Worm (Caenorhabditis elegans): ENCODE measurements around the gene rps-5.

Gene rps-5

DNA sequence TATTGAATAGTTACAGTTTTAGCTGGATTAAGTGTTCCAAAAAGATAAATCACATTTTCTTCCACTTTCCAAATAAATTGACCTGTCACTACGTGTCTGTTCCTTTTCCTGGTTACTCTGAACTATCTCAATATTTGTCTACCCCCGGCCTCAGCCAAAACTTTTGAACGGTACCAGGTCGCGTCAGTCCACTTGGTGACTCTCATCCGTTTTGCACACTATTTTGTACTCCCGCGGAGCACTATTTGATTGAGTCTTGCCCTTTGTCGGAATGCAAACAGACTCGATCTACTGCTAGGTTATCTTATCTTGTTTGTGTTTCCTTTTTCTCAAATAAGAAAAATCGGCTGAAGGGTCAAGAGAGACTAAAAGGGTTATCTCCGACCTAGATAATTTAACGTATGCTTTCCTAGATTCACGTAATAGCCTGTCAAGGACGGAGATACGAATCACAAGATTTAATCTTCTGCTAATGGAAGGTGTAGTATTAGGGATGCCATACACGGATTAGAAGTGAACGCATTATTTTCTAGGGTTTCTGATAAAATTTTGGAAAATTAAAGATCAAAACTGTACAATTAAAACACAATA is 9.2 kb upstream of the rps-5 start:
- TF ChIP-seq snpc-1.2 (GFP tag; IDR thresholded peaks at IDR 0.05) (no peak), nhr-28 (tag; optimal IDR thresholded peaks at IDR 0.05) (peak; percentile 17), daf-12 (tag; optimal IDR thresholded peaks at IDR 0.05) (no peak), dve-1 (tag; optimal IDR thresholded peaks at IDR 0.05; ENCODE audit: insufficient read depth) (no peak), zag-1 (tag; optimal IDR thresholded peaks at IDR 0.05) (no peak)

DNA sequence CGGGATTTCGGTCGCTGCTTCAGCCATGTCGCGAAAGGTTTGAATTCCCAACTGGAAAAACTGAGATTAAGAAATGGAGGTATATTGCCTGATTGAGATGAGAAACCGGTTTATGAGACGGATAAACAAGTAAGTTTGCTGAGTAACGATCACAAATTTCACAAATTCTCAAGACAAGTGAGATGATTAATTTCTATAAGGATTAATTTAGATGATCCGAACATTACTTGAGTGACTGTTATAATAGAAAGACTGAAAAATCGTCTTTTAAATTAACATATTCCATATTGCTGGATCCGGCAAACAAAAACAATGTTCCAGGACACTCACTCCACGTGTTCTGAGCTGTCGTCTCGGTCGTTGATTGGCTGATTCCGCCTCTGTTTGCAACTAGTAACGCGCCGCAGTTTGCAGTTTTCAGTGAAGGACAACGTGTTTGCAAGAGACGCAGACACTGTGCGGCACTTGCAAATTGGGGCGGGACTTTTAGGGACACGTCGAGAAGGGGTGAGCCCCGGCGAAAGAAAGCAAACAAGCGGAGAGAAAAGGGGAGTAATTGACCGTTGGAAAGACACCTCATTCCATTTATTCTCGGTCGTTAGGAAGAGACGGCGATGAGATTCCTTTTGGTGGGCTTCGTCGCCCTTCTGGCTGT is 8.1 kb upstream of the rps-5 start, which contains the start of the genes imp-2 and enpl-1:
imp-2 (minus strand) TSS at position 51 of the 655 bp plus-strand sequence.
enpl-1 (plus strand) TSS at position 462 of the 655 bp plus-strand sequence.
- TF ChIP-seq skn-1 (tag; optimal IDR thresholded peaks at IDR 0.05) (no peak), T20F7.1 (GFP tag; optimal IDR thresholded peaks at IDR 0.05) (peak; percentile 85), egl-43 (GFP tag; IDR thresholded peaks at IDR 0.05) (peak; percentile 86), ama-1 (optimal IDR thresholded peaks at IDR 0.05) (peak; percentile 21), madf-9 (GFP tag; conservative IDR thresholded peaks at IDR 0.05) (0 out of 2 replicates have a peak, but pooled peaks have one; percentile 9), spr-3 (GFP tag; optimal IDR thresholded peaks at IDR 0.05) (peak; percentile 11), F10B5.3 (tag; optimal IDR thresholded peaks at IDR 0.05) (peak; percentile 69), nhr-28 (tag; optimal IDR thresholded peaks at IDR 0.05) (peak; percentile 73), F44E2.7 (GFP tag; IDR thresholded peaks at IDR 0.05) (no peak), arid-1 (GFP tag; conservative IDR thresholded peaks at IDR 0.05) (peak; percentile 71), nhr-11 (tag; optimal IDR thresholded peaks at IDR 0.05) (peak; percentile 83), dmd-9 (GFP tag; IDR thresholded peaks at IDR 0.05) (peak; percentile 55; the same call in 1 of the 2 replicates), nhr-111 (GFP tag; optimal IDR thresholded peaks at IDR 0.05) (no peak), set-16 (GFP tag; IDR thresholded peaks at IDR 0.05) (peak; percentile 67), hlh-30 (tag; optimal IDR thresholded peaks at IDR 0.05; ENCODE audit: insufficient read depth) (peak; percentile 92), lir-3 (tag; optimal IDR thresholded peaks at IDR 0.05) (peak; percentile 2), F26F4.8 (GFP tag; conservative IDR thresholded peaks at IDR 0.05) (no peak), unc-130 (GFP tag; optimal IDR thresholded peaks at IDR 0.05) (peak; percentile 68), mxl-2 (GFP tag; conservative IDR thresholded peaks at IDR 0.05) (no peak), ztf-7 (tag; optimal IDR thresholded peaks at IDR 0.05) (no peak), nhr-76 (tag; optimal IDR thresholded peaks at IDR 0.05) (no peak), nhr-41 (GFP tag; IDR thresholded peaks at IDR 0.05) (no peak), zfp-3 (GFP tag; conservative IDR thresholded peaks at IDR 0.05) (0 out of 2 replicates have a peak, but pooled peaks have one; percentile 13), cey-2 (tag; optimal IDR thresholded peaks at IDR 0.05; ENCODE audit: borderline replicate concordance, insufficient read depth) (no peak), lin-38 (GFP tag; IDR thresholded peaks at IDR 0.05) (peak; percentile 80), lin-39 (tag; optimal IDR thresholded peaks at IDR 0.05) (no peak), duxl-1 (tag; optimal IDR thresholded peaks at IDR 0.05; ENCODE audit: poor library complexity) (peak; percentile 53), ZK337.2 (GFP tag; IDR thresholded peaks at IDR 0.05) (no peak), dmd-8 (GFP tag; IDR thresholded peaks at IDR 0.05) (0 out of 2 replicates have a peak, but pooled peaks have one; percentile 53), mxl-3 (GFP tag; optimal IDR thresholded peaks at IDR 0.05) (peak; percentile 100), nhr-42 (GFP tag; IDR thresholded peaks at IDR 0.05) (peak; percentile 58; the same call in 1 of the 2 replicates), rbr-2 (tag; optimal IDR thresholded peaks at IDR 0.05) (peak; percentile 90), jun-1 (tag; optimal IDR thresholded peaks at IDR 0.05) (peak; percentile 71), daf-16 (GFP tag; optimal IDR thresholded peaks at IDR 0.05) (peak in 1 of 2 experiments; percentile 74), daf-16 (tag; optimal IDR thresholded peaks at IDR 0.05) (peak; percentile 72), tra-1 (GFP tag; IDR thresholded peaks at IDR 0.05) (peak; percentile 49; the same call in 1 of the 2 replicates), zip-11 (GFP tag; IDR thresholded peaks at IDR 0.05) (no peak), ces-1 (GFP tag; optimal IDR thresholded peaks at IDR 0.05) (no peak), zip-2 (tag; optimal IDR thresholded peaks at IDR 0.05) (peak; percentile 43), saeg-2 (GFP tag; IDR thresholded peaks at IDR 0.05) (peak; percentile 78), T26A8.4 (GFP tag; IDR thresholded peaks at IDR 0.05) (peak; percentile 89), hlh-11 (tag; optimal IDR thresholded peaks at IDR 0.05) (peak; percentile 96), madf-5 (GFP tag; IDR thresholded peaks at IDR 0.05) (no peak)

All from whole organism, L4 larva.